Worm (Caenorhabditis elegans): ENCODE results near the gene comt-5.

- TF ChIP-seq eyg-1 (tag; optimal IDR thresholded peaks at IDR 0.05), result no peak
- no peak for TF ChIP-seq sdc-2 (tag; optimal IDR thresholded peaks at IDR 0.05)
- TF ChIP-seq nhr-11 (tag; optimal IDR thresholded peaks at IDR 0.05), result no peak
- no peak for TF ChIP-seq hlh-30 (tag; optimal IDR thresholded peaks at IDR 0.05; ENCODE audit: insufficient read depth)
- TF ChIP-seq unc-86 (tag; optimal IDR thresholded peaks at IDR 0.05), result no peak
Measured at ce11 chrV:2053509-2053908, at the start of gene comt-5.
